Comparison of ENCODE assay signal across 3 worm cellular contexts in genomic region chrIII:558832-559231, ce11.
TF ChIP-seq lines count a peak whose summit lies in the region.

No protein-coding gene starts in this region.

TF ChIP-seq in whole organism, L2 larva, 48 proteins besides CTCF, POLR2A, EP300 and RAD21 (continued from another document):
- TF ChIP-seq lin-13 (GFP tag; optimal IDR thresholded peaks at IDR 0.05; lab: Kevin White, UChicago) (no peak), mdl-1 (tag; optimal IDR thresholded peaks at IDR 0.05; lab: Kevin White, UChicago) (no peak), lsy-2 (tag; optimal IDR thresholded peaks at IDR 0.05; lab: Kevin White, UChicago) (no peak), nhr-77 (tag; optimal IDR thresholded peaks at IDR 0.05; lab: Kevin White, UChicago) (no peak), sma-9 (GFP tag; optimal IDR thresholded peaks at IDR 0.05; lab: Kevin White, UChicago) (peak; percentile 67), sma-9 (tag; optimal IDR thresholded peaks at IDR 0.05; lab: Kevin White, UChicago) (no peak), ceh-16 (tag; optimal IDR thresholded peaks at IDR 0.05; lab: Kevin White, UChicago) (peak; percentile 67), gmeb-1 (tag; optimal IDR thresholded peaks at IDR 0.05; lab: Kevin White, UChicago) (peak; percentile 57), ZK546.5 (tag; optimal IDR thresholded peaks at IDR 0.05; lab: Kevin White, UChicago) (no peak), crh-2 (tag; optimal IDR thresholded peaks at IDR 0.05; lab: Kevin White, UChicago) (peak; percentile 12), snpc-4 (tag; optimal IDR thresholded peaks at IDR 0.05; lab: Kevin White, UChicago) (no peak), R02D3.7 (tag; optimal IDR thresholded peaks at IDR 0.05; lab: Kevin White, UChicago) (no peak), Y55F3AM.14 (GFP tag; optimal IDR thresholded peaks at IDR 0.05; lab: Kevin White, UChicago) (no peak), skn-1 (tag; optimal IDR thresholded peaks at IDR 0.05; lab: Kevin White, UChicago) (no peak), nhr-23 (tag; optimal IDR thresholded peaks at IDR 0.05; lab: Kevin White, UChicago) (no peak), F13H6.1 (tag; optimal IDR thresholded peaks at IDR 0.05; lab: Kevin White, UChicago) (peak; percentile 72), unc-55 (GFP tag; optimal IDR thresholded peaks at IDR 0.05; lab: Kevin White, UChicago) (no peak), sma-3 (GFP tag; optimal IDR thresholded peaks at IDR 0.05; lab: Kevin White, UChicago) (peak; percentile 23), nhr-25 (tag; optimal IDR thresholded peaks at IDR 0.05; lab: Kevin White, UChicago) (peak; percentile 51), fos-1 (tag; optimal IDR thresholded peaks at IDR 0.05; lab: Kevin White, UChicago) (peak; percentile 67)

TF ChIP-seq in whole organism, L4 larva, 104 proteins besides CTCF, POLR2A, EP300 and RAD21 (continued from another document):
- TF ChIP-seq mdl-1 (tag; optimal IDR thresholded peaks at IDR 0.05; lab: Kevin White, UChicago) = peak in 1 of 2 experiments; percentile 55
- peak; percentile 60; the same call in 1 of the 2 replicates for TF ChIP-seq nhr-41 (GFP tag; IDR thresholded peaks at IDR 0.05; lab: Robert Waterston, UW)
- TF ChIP-seq mep-1 (tag; optimal IDR thresholded peaks at IDR 0.05; lab: Kevin White, UChicago) = peak; percentile 44
- no peak for TF ChIP-seq daf-16 (GFP tag; optimal IDR thresholded peaks at IDR 0.05; lab: Kevin White, UChicago)
- peak; percentile 95 for TF ChIP-seq daf-16 (tag; optimal IDR thresholded peaks at IDR 0.05; lab: Kevin White, UChicago)
- TF ChIP-seq dve-1 (tag; optimal IDR thresholded peaks at IDR 0.05; lab: Kevin White, UChicago; ENCODE audit: insufficient read depth) = peak; percentile 90
- peak; percentile 64 for TF ChIP-seq nhr-48 (tag; optimal IDR thresholded peaks at IDR 0.05; lab: Kevin White, UChicago)
- TF ChIP-seq nhr-28 (tag; optimal IDR thresholded peaks at IDR 0.05; lab: Kevin White, UChicago) = peak; percentile 40
- 0 out of 2 replicates have a peak, but pooled peaks have one; percentile 34 for TF ChIP-seq hmg-1.1 (GFP tag; IDR thresholded peaks at IDR 0.05; lab: Robert Waterston, UW)

TF ChIP-seq in whole organism, late embryonic, 69 proteins besides CTCF, POLR2A, EP300 and RAD21 (continued from another document):
- no peak for TF ChIP-seq ama-1 (optimal IDR thresholded peaks at IDR 0.05; lab: Kevin White, UChicago)
- peak; percentile 20 for TF ChIP-seq tbx-7 (tag; optimal IDR thresholded peaks at IDR 0.05; lab: Kevin White, UChicago)
- no peak for TF ChIP-seq hlh-13 (GFP tag; optimal IDR thresholded peaks at IDR 0.05; lab: Kevin White, UChicago)
- TF ChIP-seq ceh-18 (tag; optimal IDR thresholded peaks at IDR 0.05; lab: Kevin White, UChicago) = no peak
- no peak for TF ChIP-seq nhr-232 (tag; optimal IDR thresholded peaks at IDR 0.05; lab: Kevin White, UChicago)
- TF ChIP-seq fax-1 (tag; optimal IDR thresholded peaks at IDR 0.05; lab: Kevin White, UChicago) = no peak
- TF ChIP-seq hlh-30 (tag; optimal IDR thresholded peaks at IDR 0.05; lab: Kevin White, UChicago; ENCODE audit: insufficient read depth) = peak; percentile 45
- TF ChIP-seq unc-55 (GFP tag; optimal IDR thresholded peaks at IDR 0.05; lab: Kevin White, UChicago) = peak; percentile 77
- no peak for TF ChIP-seq odd-2 (tag; optimal IDR thresholded peaks at IDR 0.05; lab: Kevin White, UChicago)
- TF ChIP-seq ceh-19 (GFP tag; optimal IDR thresholded peaks at IDR 0.05; lab: Kevin White, UChicago) = no peak
- TF ChIP-seq Y22D7AL.16 (tag; optimal IDR thresholded peaks at IDR 0.05; lab: Kevin White, UChicago) = no peak
- peak; percentile 44 for TF ChIP-seq ref-2 (tag; optimal IDR thresholded peaks at IDR 0.05; lab: Kevin White, UChicago)
- no peak for TF ChIP-seq ceh-14 (tag; optimal IDR thresholded peaks at IDR 0.05; lab: Kevin White, UChicago)
- TF ChIP-seq F13H6.1 (tag; optimal IDR thresholded peaks at IDR 0.05; lab: Kevin White, UChicago) = no peak
- no peak for TF ChIP-seq eyg-1 (tag; optimal IDR thresholded peaks at IDR 0.05; lab: Kevin White, UChicago)
- TF ChIP-seq npax-4 (tag; optimal IDR thresholded peaks at IDR 0.05; lab: Kevin White, UChicago) = no peak
- peak; percentile 39 for TF ChIP-seq pros-1 (tag; optimal IDR thresholded peaks at IDR 0.05; lab: Kevin White, UChicago)
- TF ChIP-seq ahr-1 (tag; optimal IDR thresholded peaks at IDR 0.05; lab: Kevin White, UChicago) = no peak
- TF ChIP-seq C38D4.7 (GFP tag; optimal IDR thresholded peaks at IDR 0.05; lab: Kevin White, UChicago) = no peak
- no peak for TF ChIP-seq unc-86 (tag; optimal IDR thresholded peaks at IDR 0.05; lab: Kevin White, UChicago)
- TF ChIP-seq ceh-34 (tag; optimal IDR thresholded peaks at IDR 0.05; lab: Kevin White, UChicago) = peak; percentile 89
- no peak for TF ChIP-seq dve-1 (tag; optimal IDR thresholded peaks at IDR 0.05; lab: Kevin White, UChicago)
- no peak for TF ChIP-seq madf-2 (tag; optimal IDR thresholded peaks at IDR 0.05; lab: Kevin White, UChicago)
- no peak for TF ChIP-seq fkh-10 (GFP tag; optimal IDR thresholded peaks at IDR 0.05; lab: Kevin White, UChicago)
- TF ChIP-seq ceh-30 (tag; optimal IDR thresholded peaks at IDR 0.05; lab: Kevin White, UChicago) = no peak
- TF ChIP-seq ceh-6 (GFP tag; optimal IDR thresholded peaks at IDR 0.05; lab: Kevin White, UChicago) = no peak
- no peak for TF ChIP-seq lin-11 (tag; optimal IDR thresholded peaks at IDR 0.05; lab: Kevin White, UChicago)
- no peak for TF ChIP-seq rnt-1 (tag; optimal IDR thresholded peaks at IDR 0.05; lab: Kevin White, UChicago)
- peak; percentile 21 for TF ChIP-seq ets-4 (tag; optimal IDR thresholded peaks at IDR 0.05; lab: Kevin White, UChicago)
- TF ChIP-seq hlh-6 (tag; optimal IDR thresholded peaks at IDR 0.05; lab: Kevin White, UChicago) = no peak
- TF ChIP-seq pat-9 (tag; optimal IDR thresholded peaks at IDR 0.05; lab: Kevin White, UChicago) = no peak
- no peak for TF ChIP-seq hlh-8 (tag; optimal IDR thresholded peaks at IDR 0.05; lab: Kevin White, UChicago)
- TF ChIP-seq ztf-16 (tag; optimal IDR thresholded peaks at IDR 0.05; lab: Kevin White, UChicago) = no peak
- no peak for TF ChIP-seq mec-3 (tag; optimal IDR thresholded peaks at IDR 0.05; lab: Kevin White, UChicago; ENCODE audit: borderline replicate concordance)
